Worm (Caenorhabditis elegans): ENCODE measurements around the gene npr-22.

ce11 chrIV:8608204-8608603, 49.0 kb downstream of the npr-22 start:
- TF ChIP-seq dao-5 (tag; optimal IDR thresholded peaks at IDR 0.05) (no peak), him-1 (tag; optimal IDR thresholded peaks at IDR 0.05) (no peak)
